Worm (Caenorhabditis elegans) whole organism, midembryonic: ENCODE measurements around the gene tat-1.
"Not testable (repeated sequence)": the region's sequence is repeated elsewhere in the genome, so short reads cannot be mapped to it uniquely, and the experiment has no call there.

ENCODE experiments used
- T22C8.4 ChIP-seq: fragments of 200-800 bp; sonication (Bioruptor generic); IDR thresholded peaks from 2 replicates; pipeline ENCODE4 v1.3.6; 2022; ENCODE audit warnings: missing genetic modification characterization, missing compliant biosample characterization
- cog-1 ChIP-seq: sonication (generic microtip); optimal IDR thresholded peaks from 2 replicates; lab custom pipeline; 2016; ENCODE audit warnings: missing genetic modification characterization, missing compliant biosample characterization
- flt-1 ChIP-seq: fragments of 200-800 bp; sonication (Bioruptor generic); IDR thresholded peaks from 2 replicates; pipeline ENCODE4 v1.3.6; 2022; ENCODE audit warnings: missing genetic modification characterization, missing compliant biosample characterization
- klf-2 ChIP-seq: fragments of 200-800 bp; sonication (Bioruptor generic); conservative IDR thresholded peaks from 2 replicates; pipeline ENCODE4 v1.3.6; 2022; ENCODE audit warnings: missing genetic modification reagents, missing genetic modification characterization, missing compliant biosample characterization
- med-1 ChIP-seq: sonication (generic microtip); optimal IDR thresholded peaks from 2 replicates; lab custom pipeline; 2017; ENCODE audit warnings: missing genetic modification characterization, mild to moderate bottlenecking, missing compliant biosample characterization, antibody characterized with exemption, missing genetic modification reagents; ENCODE audit not compliant: insufficient read depth
- ref-1 ChIP-seq: fragments of 200-800 bp; sonication (Bioruptor generic); conservative IDR thresholded peaks from 2 replicates; pipeline ENCODE4 v1.3.6; 2022; ENCODE audit warnings: missing genetic modification reagents, missing genetic modification characterization, missing compliant biosample characterization
- tab-1 ChIP-seq: fragments of 200-800 bp; sonication (Bioruptor generic); IDR thresholded peaks from 2 replicates; pipeline ENCODE4 v1.3.6; 2022; ENCODE audit warnings: missing genetic modification characterization, missing compliant biosample characterization
- ztf-23 ChIP-seq: fragments of 200-800 bp; sonication (Bioruptor generic); IDR thresholded peaks from 2 replicates; pipeline ENCODE4 v1.3.6; 2022; ENCODE audit warnings: missing genetic modification reagents, missing genetic modification characterization, missing compliant biosample characterization
- ztf-29 ChIP-seq: fragments of 200-800 bp; sonication (Bioruptor generic); IDR thresholded peaks from 2 replicates; pipeline ENCODE4 v1.3.6; 2022; ENCODE audit warnings: missing genetic modification reagents, missing genetic modification characterization, missing compliant biosample characterization

Gene tat-1

DNA sequence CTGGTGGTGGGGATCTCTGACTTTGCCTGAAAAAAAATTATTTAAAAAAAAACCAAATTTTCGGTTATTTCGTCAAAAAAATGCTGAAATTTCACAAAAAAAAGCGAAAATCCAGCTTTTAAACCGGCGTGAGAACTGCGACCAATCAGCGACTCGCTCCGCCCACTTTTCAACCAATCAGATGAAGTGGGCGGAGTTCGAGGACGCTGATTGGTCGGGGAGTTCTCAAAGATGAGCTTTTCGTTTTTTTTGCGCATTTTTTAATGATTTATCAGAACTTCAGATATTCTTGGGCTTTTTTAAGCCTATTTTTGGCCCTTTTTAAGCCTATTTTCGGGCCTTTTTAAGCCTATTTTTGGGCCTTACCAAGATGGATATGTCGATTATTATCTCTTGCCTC lies 1.3 kb downstream of the tat-1 start:
- TF ChIP-seq ztf-23 (GFP tag; lab: Robert Waterston, UW) (no peak), cog-1 (tag; lab: Kevin White, UChicago) (no peak), tab-1 (GFP tag; lab: Robert Waterston, UW) (no peak), T22C8.4 (no peak), klf-2 (GFP tag; lab: Robert Waterston, UW) (no peak), flt-1 (GFP tag; lab: Robert Waterston, UW) (no peak), ref-1 (GFP tag; lab: Robert Waterston, UW) (no peak), med-1 (GFP tag; lab: Kevin White, UChicago) (no peak), ztf-29 (GFP tag; lab: Robert Waterston, UW) (no peak)

DNA sequence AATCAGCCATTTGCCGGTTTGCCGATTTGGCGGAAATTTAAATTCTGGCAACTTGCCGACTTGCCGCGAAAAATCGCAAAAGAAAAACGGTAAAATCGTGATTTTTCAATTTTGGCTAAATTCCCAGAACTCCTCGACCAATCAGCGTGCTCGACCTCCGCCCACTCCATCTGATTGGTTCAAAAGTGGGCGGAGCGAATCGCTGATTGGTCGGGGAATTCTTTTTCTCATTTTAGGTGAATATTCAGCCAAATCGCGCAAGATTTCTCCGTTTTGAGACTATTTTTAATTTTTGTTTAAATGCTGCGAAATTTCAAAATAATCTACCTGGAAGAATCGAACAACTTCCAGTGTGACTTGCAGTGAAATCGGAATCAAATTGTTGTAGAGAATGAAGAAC lies 7.0 kb downstream of the tat-1 start:
- TF ChIP-seq med-1 (GFP tag; lab: Kevin White, UChicago) = no peak
- TF ChIP-seq ztf-23 (GFP tag; lab: Robert Waterston, UW) = 0 out of 2 replicates have a peak, but pooled peaks have one; percentile 24

DNA sequence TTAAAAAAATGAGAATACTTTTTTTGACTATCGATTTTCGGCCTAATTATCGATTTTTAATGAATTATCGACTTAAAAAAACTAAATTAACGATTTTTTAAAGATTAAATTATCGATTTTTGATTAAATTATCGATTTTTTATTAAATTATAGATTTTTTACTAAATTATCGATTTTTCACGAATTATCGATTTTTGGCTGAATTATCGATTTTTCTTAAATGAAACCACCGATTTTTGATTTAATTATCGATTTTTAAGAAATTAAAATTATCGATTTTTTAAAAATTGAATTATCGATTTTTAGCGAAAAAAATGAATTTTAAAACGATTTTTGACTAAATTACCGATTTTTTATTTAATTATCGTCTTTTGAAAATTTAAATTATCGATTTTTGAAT lies 9.8 kb downstream of the tat-1 start:
- no peak for TF ChIP-seq med-1 (GFP tag; lab: Kevin White, UChicago)
- TF ChIP-seq T22C8.4 = peak; percentile 94
- TF ChIP-seq tab-1 (GFP tag; lab: Robert Waterston, UW) = no peak
- TF ChIP-seq ref-1 (GFP tag; lab: Robert Waterston, UW) = no peak

DNA sequence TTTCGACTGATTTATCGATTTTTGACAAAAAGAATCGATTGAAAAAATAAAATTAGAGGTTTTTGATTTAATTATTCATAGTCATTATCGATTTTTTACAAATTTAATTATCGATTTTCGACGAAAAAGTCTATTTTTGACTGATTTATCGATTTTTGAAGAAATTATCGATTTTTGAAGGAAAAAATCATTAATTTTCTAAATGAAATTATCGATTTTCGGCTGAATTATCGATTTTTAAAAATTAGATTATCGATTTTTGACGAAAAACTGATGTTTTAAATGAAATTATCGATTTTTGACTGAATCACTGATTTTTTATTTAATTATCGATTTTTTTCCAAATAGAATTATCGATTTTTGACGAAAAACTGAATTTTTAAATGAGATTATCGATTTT lies 10.5 kb downstream of the tat-1 start:
- TF ChIP-seq ref-1 (GFP tag; lab: Robert Waterston, UW) = no peak
- TF ChIP-seq ztf-29 (GFP tag; lab: Robert Waterston, UW) = no peak
- TF ChIP-seq flt-1 (GFP tag; lab: Robert Waterston, UW) = no peak
- TF ChIP-seq T22C8.4 = peak; percentile 58; the same call in 1 of the 2 replicates

DNA sequence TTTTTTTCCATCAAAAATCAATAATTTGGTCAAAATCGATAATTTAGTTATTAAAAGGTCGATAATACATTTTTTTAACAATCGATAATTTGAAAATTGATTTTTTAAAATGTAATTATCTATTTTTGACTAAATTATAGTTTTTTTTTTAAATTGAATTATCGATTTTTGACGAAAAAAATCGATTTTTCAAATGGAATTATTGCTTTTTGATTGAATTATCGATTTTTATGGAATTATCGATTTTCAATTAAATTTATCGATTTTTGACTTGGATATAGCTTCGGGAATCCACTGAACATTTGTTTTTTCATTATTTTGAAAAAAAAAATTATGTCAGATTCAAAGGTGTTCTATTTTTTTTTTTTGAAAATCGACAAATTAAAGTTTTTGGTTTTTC lies 11.2 kb downstream of the tat-1 start:
- TF ChIP-seq T22C8.4 (peak; percentile 70), klf-2 (GFP tag; lab: Robert Waterston, UW) (no peak)

DNA sequence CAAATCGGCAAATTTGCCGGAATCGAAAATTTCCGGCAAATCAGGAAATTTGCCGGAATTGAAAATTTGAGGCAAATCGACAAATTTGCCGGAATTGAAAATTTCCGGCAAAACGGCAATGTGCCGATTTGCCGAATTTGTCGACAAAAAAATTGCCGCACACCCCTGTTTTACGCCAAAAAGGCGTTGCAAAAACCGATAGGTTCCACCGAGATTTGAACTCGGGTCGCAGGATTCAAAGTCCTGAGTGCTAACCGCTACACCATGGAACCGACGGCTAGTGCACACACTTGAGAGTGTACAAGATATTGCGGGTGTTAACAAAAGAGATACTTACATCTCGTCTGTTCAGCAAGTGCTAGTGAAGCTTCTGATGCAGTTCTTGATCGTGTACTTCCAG lies 21.8 kb downstream of the tat-1 start:
- TF ChIP-seq ztf-23 (GFP tag; lab: Robert Waterston, UW) = peak; percentile 47; the same call in 1 of the 2 replicates
- peak; percentile 46; the same call in 1 of the 2 replicates for TF ChIP-seq klf-2 (GFP tag; lab: Robert Waterston, UW)
- peak; percentile 84 for TF ChIP-seq tab-1 (GFP tag; lab: Robert Waterston, UW)
- TF ChIP-seq ztf-29 (GFP tag; lab: Robert Waterston, UW) = peak; percentile 62
- TF ChIP-seq ref-1 (GFP tag; lab: Robert Waterston, UW) = 0 out of 2 replicates have a peak, but pooled peaks have one; percentile 50
- TF ChIP-seq cog-1 (tag; lab: Kevin White, UChicago) = no peak
- TF ChIP-seq T22C8.4 = peak; percentile 29; the same call in 1 of the 2 replicates
- TF ChIP-seq flt-1 (GFP tag; lab: Robert Waterston, UW) = peak; percentile 86
- TF ChIP-seq med-1 (GFP tag; lab: Kevin White, UChicago) = no peak

DNA sequence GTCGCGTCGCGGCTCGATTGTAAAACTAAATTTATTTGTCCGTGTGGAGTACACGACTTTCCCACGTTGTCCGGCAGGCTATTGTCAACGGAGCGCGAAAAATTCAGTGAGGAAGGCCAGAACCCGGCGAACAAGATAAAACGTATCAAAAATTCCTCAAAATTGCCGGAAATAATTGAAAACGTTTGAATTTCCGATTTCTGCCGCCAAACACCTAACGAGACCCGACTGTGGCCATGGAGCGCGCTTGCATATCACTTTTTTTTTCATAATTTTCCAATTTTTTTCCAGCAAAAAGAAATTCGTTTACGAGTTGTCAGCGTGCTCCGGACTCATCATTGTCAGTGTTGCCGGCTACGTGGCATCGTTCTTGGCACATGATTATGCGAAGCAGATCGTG lies 23.1 kb downstream of the tat-1 start:
- TF ChIP-seq cog-1 (tag; lab: Kevin White, UChicago) = no peak
- TF ChIP-seq ref-1 (GFP tag; lab: Robert Waterston, UW) = no peak
- TF ChIP-seq klf-2 (GFP tag; lab: Robert Waterston, UW) = no peak
- TF ChIP-seq T22C8.4 = no peak
- TF ChIP-seq med-1 (GFP tag; lab: Kevin White, UChicago) = no peak
- no peak for TF ChIP-seq ztf-23 (GFP tag; lab: Robert Waterston, UW)
- no peak for TF ChIP-seq flt-1 (GFP tag; lab: Robert Waterston, UW)
- TF ChIP-seq tab-1 (GFP tag; lab: Robert Waterston, UW) = no peak
- TF ChIP-seq ztf-29 (GFP tag; lab: Robert Waterston, UW) = no peak

DNA sequence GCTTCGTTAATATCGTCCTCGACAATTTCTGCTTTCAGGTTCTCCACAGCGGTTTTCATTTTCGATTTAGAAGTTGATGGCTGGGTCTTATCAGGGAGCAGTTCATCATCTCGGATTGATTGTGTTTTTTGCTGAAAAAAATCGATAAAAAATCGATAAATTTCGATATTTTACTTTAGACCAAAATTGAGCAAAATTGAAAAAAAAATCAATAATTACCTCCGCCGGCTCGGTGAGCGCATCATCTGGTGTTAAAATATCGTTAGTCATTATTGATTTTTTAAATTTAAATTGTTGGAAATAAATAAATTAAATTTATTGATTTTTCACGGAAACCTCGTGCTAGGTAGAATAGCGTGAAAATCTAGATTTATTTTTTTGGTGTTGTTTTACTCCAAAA lies 26.4 kb downstream of the tat-1 start, which contains the start of gene Y49E10.10:
Y49E10.10 (plus strand) TSS at position 381 of the 400 bp plus-strand sequence.
- TF ChIP-seq flt-1 (GFP tag; lab: Robert Waterston, UW) = no peak
- TF ChIP-seq ref-1 (GFP tag; lab: Robert Waterston, UW) = no peak
- peak; percentile 84 for TF ChIP-seq T22C8.4

DNA sequence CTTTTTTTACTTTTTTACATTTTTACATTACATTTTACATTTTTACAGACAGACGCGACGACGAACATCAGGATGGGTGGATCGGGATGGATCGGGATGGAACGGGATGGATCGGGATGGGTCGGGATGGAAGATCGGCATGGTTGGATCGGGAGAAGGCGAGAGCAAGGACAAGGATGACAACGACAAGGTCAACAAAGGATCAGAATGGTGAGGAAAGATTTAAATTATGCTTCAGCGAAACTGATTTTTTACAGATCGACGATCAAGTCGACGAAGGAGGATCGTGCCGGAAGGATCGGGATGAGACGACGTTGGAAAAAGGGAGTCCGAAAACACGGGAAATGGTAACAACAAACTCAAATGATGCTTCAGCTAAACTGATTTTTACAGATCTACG lies 33.4 kb downstream of the tat-1 start:
- TF ChIP-seq klf-2 (GFP tag; lab: Robert Waterston, UW) = no peak
- no peak for TF ChIP-seq ztf-29 (GFP tag; lab: Robert Waterston, UW)
- no peak for TF ChIP-seq med-1 (GFP tag; lab: Kevin White, UChicago)
- TF ChIP-seq ref-1 (GFP tag; lab: Robert Waterston, UW) = no peak
- TF ChIP-seq ztf-23 (GFP tag; lab: Robert Waterston, UW) = no peak
- no peak for TF ChIP-seq flt-1 (GFP tag; lab: Robert Waterston, UW)
- TF ChIP-seq cog-1 (tag; lab: Kevin White, UChicago) = no peak
- TF ChIP-seq T22C8.4 = no peak
- TF ChIP-seq tab-1 (GFP tag; lab: Robert Waterston, UW) = no peak

DNA sequence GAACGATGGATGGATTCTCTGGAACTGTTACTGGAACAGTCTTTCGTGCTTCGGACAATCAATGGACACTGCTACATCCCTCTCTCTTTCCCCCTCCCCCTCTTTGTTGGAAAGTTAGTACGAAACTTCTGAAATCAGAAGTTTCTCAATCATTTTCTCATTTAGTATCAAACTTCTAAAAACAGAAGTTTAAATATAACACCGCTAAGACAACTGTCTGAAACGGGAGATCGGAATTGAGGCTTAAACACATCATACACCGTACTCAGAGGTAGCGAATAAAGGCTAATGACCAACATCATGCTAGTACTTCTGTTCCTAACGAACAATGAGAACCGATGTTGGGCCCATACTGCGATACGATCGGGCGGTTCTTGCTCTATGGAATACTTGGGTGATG lies 34.9 kb downstream of the tat-1 start, which contains the start of gene Y49E10.30:
Y49E10.30 (plus strand) TSS at position 301 of the 400 bp plus-strand sequence.
- not testable (repeated sequence) for TF ChIP-seq cog-1 (tag; lab: Kevin White, UChicago); flt-1 (GFP tag; lab: Robert Waterston, UW); klf-2 (GFP tag; lab: Robert Waterston, UW)
